Fruit fly (Drosophila melanogaster) whole organism, prepupa: ENCODE results near the gene CG34456.

ENCODE experiments used
- Blimp-1 ChIP-seq: fragments of 200-800 bp; sonication (Bioruptor generic); optimal IDR thresholded peaks from 3 replicates; lab custom pipeline; 2017; ENCODE audit warnings: missing biosample characterization, missing genetic modification characterization, mild to moderate bottlenecking, moderate library complexity, missing genetic modification reagents
- CG10631 ChIP-seq: fragments of 200-800 bp; sonication (Bioruptor generic); optimal IDR thresholded peaks from 2 replicates; lab custom pipeline; 2016; ENCODE audit warnings: missing biosample characterization, missing genetic modification characterization
- CG11294 ChIP-seq: fragments of 200-800 bp; sonication (Bioruptor generic); IDR thresholded peaks from 2 replicates; pipeline ENCODE4 v1.3.6; 2022; ENCODE audit warnings: missing biosample characterization, missing genetic modification characterization
- CG11762 ChIP-seq: fragments of 200-800 bp; sonication (Bioruptor generic); optimal IDR thresholded peaks from 3 replicates; lab custom pipeline; 2016; ENCODE audit warnings: missing biosample characterization, missing genetic modification characterization; ENCODE audit not compliant: insufficient read depth
- CG11902 ChIP-seq: fragments of 200-800 bp; sonication (Bioruptor generic); optimal IDR thresholded peaks from 3 replicates; lab custom pipeline; 2016; ENCODE audit warnings: missing biosample characterization, missing genetic modification characterization
- CG15336 ChIP-seq: fragments of 200-800 bp; sonication (Bioruptor generic); IDR thresholded peaks from 2 replicates; pipeline ENCODE4 v1.3.6; 2022; ENCODE audit warnings: missing biosample characterization, missing genetic modification characterization
- CG1621 ChIP-seq: fragments of 200-800 bp; sonication (Bioruptor generic); optimal IDR thresholded peaks from 3 replicates; lab custom pipeline; 2018; ENCODE audit warnings: missing biosample characterization, mild to moderate bottlenecking, missing genetic modification characterization
- CG16779 ChIP-seq: fragments of 200-800 bp; sonication (Bioruptor generic); optimal IDR thresholded peaks from 3 replicates; lab custom pipeline; 2017; ENCODE audit warnings: missing biosample characterization, mild to moderate bottlenecking, missing genetic modification characterization
- CG3032 ChIP-seq: fragments of 200-800 bp; optimal IDR thresholded peaks from 2 replicates; lab custom pipeline; 2019; ENCODE audit warnings: missing biosample characterization, mild to moderate bottlenecking, missing genetic modification characterization, moderate library complexity
- CG31627 ChIP-seq: fragments of 200-800 bp; sonication (Bioruptor generic); optimal IDR thresholded peaks from 3 replicates; lab custom pipeline; 2016; ENCODE audit warnings: missing biosample characterization, missing genetic modification characterization
- CG32006 ChIP-seq: fragments of 200-800 bp; sonication (Bioruptor generic); optimal IDR thresholded peaks from 3 replicates; lab custom pipeline; 2017; ENCODE audit warnings: missing biosample characterization, mild to moderate bottlenecking, missing genetic modification characterization
- CG34406 ChIP-seq: fragments of 200-800 bp; sonication (Bioruptor generic); optimal IDR thresholded peaks from 3 replicates; lab custom pipeline; 2016; ENCODE audit warnings: missing biosample characterization, missing genetic modification characterization
- CG3919 ChIP-seq: fragments of 200-800 bp; sonication (Bioruptor generic); optimal IDR thresholded peaks from 3 replicates; lab custom pipeline; 2016; ENCODE audit warnings: missing biosample characterization, missing genetic modification characterization
- CG4318 ChIP-seq: fragments of 200-800 bp; sonication (Bioruptor generic); optimal IDR thresholded peaks from 3 replicates; lab custom pipeline; 2017; ENCODE audit warnings: missing biosample characterization, mild to moderate bottlenecking, missing genetic modification characterization
- CG6163 ChIP-seq: fragments of 200-800 bp; sonication (Bioruptor generic); IDR thresholded peaks from 3 replicates; pipeline ENCODE4 v1.3.6; 2022; ENCODE audit warnings: missing biosample characterization, missing genetic modification characterization
- CG6276 ChIP-seq: fragments of 200-800 bp; sonication (Bioruptor generic); optimal IDR thresholded peaks from 2 replicates; lab custom pipeline; 2017; ENCODE audit warnings: missing biosample characterization, mild to moderate bottlenecking, missing genetic modification characterization
- CG6792 ChIP-seq: fragments of 200-800 bp; sonication (Bioruptor generic); optimal IDR thresholded peaks from 3 replicates; lab custom pipeline; 2016; ENCODE audit warnings: missing biosample characterization, missing genetic modification characterization
- CG6808 ChIP-seq: fragments of 200-800 bp; sonication (Bioruptor generic); optimal IDR thresholded peaks from 3 replicates; lab custom pipeline; 2017; ENCODE audit warnings: missing biosample characterization, missing genetic modification characterization, mild to moderate bottlenecking, moderate library complexity, missing genetic modification reagents
- CG6854 ChIP-seq: fragments of 200-800 bp; sonication (Bioruptor generic); optimal IDR thresholded peaks from 2 replicates; lab custom pipeline; 2017; ENCODE audit warnings: missing biosample characterization, mild to moderate bottlenecking, missing genetic modification characterization
- CG7368 ChIP-seq: fragments of 200-800 bp; sonication (Bioruptor generic); optimal IDR thresholded peaks from 3 replicates; lab custom pipeline; 2016; ENCODE audit warnings: missing biosample characterization, missing genetic modification characterization
- CG8319 ChIP-seq: fragments of 200-800 bp; sonication (Bioruptor generic); optimal IDR thresholded peaks from 3 replicates; lab custom pipeline; 2016; ENCODE audit warnings: missing biosample characterization, missing genetic modification characterization
- CG8632 ChIP-seq: fragments of 200-800 bp; sonication (Bioruptor generic); optimal IDR thresholded peaks from 3 replicates; lab custom pipeline; 2016; ENCODE audit warnings: missing biosample characterization, missing genetic modification characterization
- CG9139 ChIP-seq: fragments of 200-800 bp; sonication (Bioruptor generic); optimal IDR thresholded peaks from 3 replicates; lab custom pipeline; 2017; ENCODE audit warnings: missing biosample characterization, mild to moderate bottlenecking, missing genetic modification characterization
- Eip75B ChIP-seq: fragments of 200-800 bp; sonication (Bioruptor generic); optimal IDR thresholded peaks from 3 replicates; lab custom pipeline; 2016; ENCODE audit warnings: missing biosample characterization, missing genetic modification characterization
- Eip78C ChIP-seq: fragments of 200-800 bp; sonication (Bioruptor generic); peaks from one replicate; lab custom pipeline; 2016; ENCODE audit warnings: missing biosample characterization, missing genetic modification characterization
- Eip93F ChIP-seq: fragments of 200-800 bp; sonication (Bioruptor generic); optimal IDR thresholded peaks from 2 replicates; lab custom pipeline; 2016; ENCODE audit warnings: missing biosample characterization, mild to moderate bottlenecking, missing genetic modification characterization
- Ets96B ChIP-seq: fragments of 200-800 bp; optimal IDR thresholded peaks from 2 replicates; lab custom pipeline; 2019; ENCODE audit warnings: missing biosample characterization, mild to moderate bottlenecking, missing genetic modification characterization, moderate library complexity
- Gug ChIP-seq: fragments of 200-800 bp; sonication (Bioruptor generic); IDR thresholded peaks from 2 replicates; pipeline ENCODE4 v1.3.6; 2022; ENCODE audit warnings: missing biosample characterization, missing genetic modification characterization
- Hr38 ChIP-seq: sonication (Bioruptor generic); optimal IDR thresholded peaks from 2 replicates; lab custom pipeline; 2016; ENCODE audit warnings: missing biosample characterization, missing genetic modification characterization
- Hr4 ChIP-seq: fragments of 200-800 bp; sonication (Bioruptor generic); optimal IDR thresholded peaks from 3 replicates; lab custom pipeline; 2016; ENCODE audit warnings: missing biosample characterization, missing genetic modification characterization
- Smox ChIP-seq: fragments of 200-800 bp; sonication (Bioruptor generic); optimal IDR thresholded peaks from 3 replicates; lab custom pipeline; 2016; ENCODE audit warnings: missing biosample characterization, missing genetic modification characterization
- Sox102F ChIP-seq: fragments of 200-800 bp; sonication (Bioruptor generic); optimal IDR thresholded peaks from 2 replicates; lab custom pipeline; 2016; ENCODE audit warnings: missing biosample characterization, mild to moderate bottlenecking, missing genetic modification characterization
- Sox14 ChIP-seq: fragments of 200-800 bp; sonication (Bioruptor generic); optimal IDR thresholded peaks from 3 replicates; lab custom pipeline; 2016; ENCODE audit warnings: missing biosample characterization, missing genetic modification characterization
- Sox15 ChIP-seq: fragments of 200-800 bp; sonication (Bioruptor generic); optimal IDR thresholded peaks from 3 replicates; lab custom pipeline; 2016; ENCODE audit warnings: missing biosample characterization, missing genetic modification characterization
- achi ChIP-seq: fragments of 200-800 bp; sonication (Bioruptor generic); optimal IDR thresholded peaks from 3 replicates; lab custom pipeline; 2016; ENCODE audit warnings: missing biosample characterization, missing genetic modification characterization
- acj6 ChIP-seq: fragments of 200-800 bp; sonication (Bioruptor generic); optimal IDR thresholded peaks from 3 replicates; lab custom pipeline; 2016; ENCODE audit warnings: missing biosample characterization, missing genetic modification characterization
- cyc ChIP-seq: fragments of 200-800 bp; sonication (Bioruptor generic); optimal IDR thresholded peaks from 3 replicates; lab custom pipeline; 2016; ENCODE audit warnings: missing biosample characterization, missing genetic modification characterization
- dsx ChIP-seq: fragments of 200-800 bp; optimal IDR thresholded peaks from 3 replicates; lab custom pipeline; 2019; ENCODE audit warnings: missing biosample characterization, mild to moderate bottlenecking, missing genetic modification characterization, moderate library complexity; ENCODE audit not compliant: poor library complexity, severe bottlenecking
- eg ChIP-seq: fragments of 200-800 bp; sonication (Bioruptor generic); IDR thresholded peaks from 3 replicates; pipeline ENCODE4 v1.3.6; 2022; ENCODE audit warnings: missing biosample characterization, missing genetic modification characterization
- fkh ChIP-seq: fragments of 200-800 bp; sonication (Bioruptor generic); optimal IDR thresholded peaks from 3 replicates; lab custom pipeline; 2017; ENCODE audit warnings: missing biosample characterization, mild to moderate bottlenecking, missing genetic modification characterization, moderate library complexity
- lz ChIP-seq: fragments of 200-800 bp; sonication (Bioruptor generic); optimal IDR thresholded peaks from 3 replicates; lab custom pipeline; 2016; ENCODE audit warnings: missing biosample characterization, missing genetic modification characterization
- net ChIP-seq: fragments of 200-800 bp; sonication (Bioruptor generic); optimal IDR thresholded peaks from 3 replicates; lab custom pipeline; 2016; ENCODE audit warnings: missing biosample characterization, missing genetic modification characterization
- salr ChIP-seq, 2 experiments: fragments of 200-800 bp; sonication (Bioruptor generic); optimal IDR thresholded peaks; 3 replicates each; lab custom pipeline; 2016 to 2018; ENCODE audit warnings: missing biosample characterization in 2 of 2, missing genetic modification characterization in 2 of 2, mild to moderate bottlenecking in 1 of 2
- spab ChIP-seq: fragments of 200-800 bp; sonication (Bioruptor generic); optimal IDR thresholded peaks from 2 replicates; lab custom pipeline; 2017; ENCODE audit warnings: missing biosample characterization, mild to moderate bottlenecking, missing genetic modification characterization, missing genetic modification reagents
- ss ChIP-seq, 2 experiments: fragments of 200-800 bp; sonication (Bioruptor generic); optimal IDR thresholded peaks; 2 replicates in 1 of 2; 3 replicates in 1 of 2; lab custom pipeline; 2017 to 2018; ENCODE audit warnings: mild to moderate bottlenecking in 2 of 2, missing biosample characterization in 2 of 2, missing genetic modification characterization in 2 of 2, moderate library complexity in 1 of 2
- svp ChIP-seq: fragments of 200-800 bp; sonication (Bioruptor generic); peaks from one replicate; lab custom pipeline; 2016; ENCODE audit warnings: missing biosample characterization, missing genetic modification characterization
- topi ChIP-seq: fragments of 200-800 bp; sonication (Bioruptor generic); optimal IDR thresholded peaks from 3 replicates; lab custom pipeline; 2016; ENCODE audit warnings: missing biosample characterization, missing genetic modification characterization
- vri ChIP-seq: fragments of 200-800 bp; sonication (Bioruptor generic); optimal IDR thresholded peaks from 3 replicates; lab custom pipeline; 2016; ENCODE audit warnings: missing biosample characterization, mild to moderate bottlenecking, missing genetic modification characterization

The CG34456 gene

dm6 chr3L:9361894-9362293, at the start of gene CG34456:
CG34456 (plus strand) TSS chr3L:9362108.
- TF ChIP-seq Eip78C (GFP tag; lab: Kevin White, UChicago) (peak; percentile 59), fkh (peak; percentile 25), CG11294 (GFP tag; lab: Robert Waterston, UW) (no peak; the same call in 1 of the 2 replicates), svp (GFP tag; lab: Kevin White, UChicago) (peak; percentile 81), Sox15 (GFP tag; lab: Kevin White, UChicago) (no peak), CG6163 (GFP tag; lab: Robert Waterston, UW) (0 out of 3 replicates have a peak, but pooled peaks have one; percentile 39), CG6808 (peak; percentile 19)
- TF ChIP-seq, all 60 proteins: peak for 5

- TF ChIP-seq topi (GFP tag; lab: Kevin White, UChicago) (peak; percentile 21), Ets96B (tag; lab: Kevin White, UChicago) (no peak), achi (GFP tag; lab: Kevin White, UChicago) (peak; percentile 10), CG32006 (GFP tag; lab: Kevin White, UChicago) (no peak), CG9139 (no peak), CG6854 (GFP tag; lab: Kevin White, UChicago) (no peak), dsx (GFP tag; lab: Kevin White, UChicago) (no peak), CG3919 (GFP tag; lab: Kevin White, UChicago) (peak; percentile 57), Smox (GFP tag; lab: Kevin White, UChicago) (no peak), Sox14 (GFP tag; lab: Kevin White, UChicago) (peak; percentile 10), fkh (no peak), salr (GFP tag; optimal IDR thresholded peaks at IDR 0.05; lab: Kevin White, UChicago) (no peak), CG6808 (no peak), eg (no peak), Blimp-1 (GFP tag; lab: Kevin White, UChicago) (no peak), CG7368 (GFP tag; lab: Kevin White, UChicago) (no peak), Eip93F (no peak), CG6792 (GFP tag; lab: Kevin White, UChicago) (no peak), CG4318 (GFP tag; lab: Kevin White, UChicago) (no peak), lz (GFP tag; lab: Kevin White, UChicago) (peak; percentile 41), Sox15 (GFP tag; lab: Kevin White, UChicago) (no peak), net (GFP tag; lab: Kevin White, UChicago) (no peak), CG31627 (GFP tag; lab: Kevin White, UChicago) (peak; percentile 18), acj6 (peak; percentile 33), CG11902 (no peak), ss (GFP tag; optimal IDR thresholded peaks at IDR 0.05; lab: Kevin White, UChicago) (no peak), CG8319 (no peak), CG3032 (no peak), CG1621 (tag; lab: Kevin White, UChicago) (no peak), Gug (GFP tag; lab: Robert Waterston, UW) (no peak), svp (GFP tag; lab: Kevin White, UChicago) (no peak), CG6276 (GFP tag; lab: Kevin White, UChicago) (no peak), cyc (peak; percentile 44), CG15336 (GFP tag; lab: Robert Waterston, UW) (no peak), Hr38 (no peak), vri (GFP tag; lab: Kevin White, UChicago) (no peak), Eip75B (no peak), CG10631 (GFP tag; lab: Kevin White, UChicago) (no peak), CG11762 (no peak), Sox102F (GFP tag; lab: Kevin White, UChicago) (peak; percentile 31), spab (GFP tag; lab: Kevin White, UChicago) (no peak), Hr4 (peak; percentile 26), CG8632 (no peak), CG34406 (no peak), Eip78C (GFP tag; lab: Kevin White, UChicago) (peak; percentile 69), CG6163 (GFP tag; lab: Robert Waterston, UW) (peak; percentile 21; the same call in 1 of the 3 replicates), CG16779 (tag; lab: Kevin White, UChicago) (no peak), CG11294 (GFP tag; lab: Robert Waterston, UW) (no peak)
These were observed 28.0 kb upstream of the CG34456 start, which contains the start of gene PGRP-LA for dm6 chr3L:9333745-9334382. PGRP-LA (plus strand) TSS chr3L:9334332.
